Fruit fly (Drosophila melanogaster) whole organism, pupa: ENCODE data around the gene CG7246.

ENCODE experiments used
- D1 ChIP-seq: fragments of 200-800 bp; sonication (Bioruptor generic); optimal IDR thresholded peaks from 2 replicates; lab custom pipeline; 2018; ENCODE audit warnings: missing biosample characterization, mild to moderate bottlenecking, missing genetic modification characterization, moderate library complexity
- Pif1A ChIP-seq: fragments of 200-800 bp; sonication (Bioruptor generic); optimal IDR thresholded peaks from 3 replicates; lab custom pipeline; 2016; ENCODE audit warnings: missing biosample characterization, missing genetic modification characterization

DNA sequence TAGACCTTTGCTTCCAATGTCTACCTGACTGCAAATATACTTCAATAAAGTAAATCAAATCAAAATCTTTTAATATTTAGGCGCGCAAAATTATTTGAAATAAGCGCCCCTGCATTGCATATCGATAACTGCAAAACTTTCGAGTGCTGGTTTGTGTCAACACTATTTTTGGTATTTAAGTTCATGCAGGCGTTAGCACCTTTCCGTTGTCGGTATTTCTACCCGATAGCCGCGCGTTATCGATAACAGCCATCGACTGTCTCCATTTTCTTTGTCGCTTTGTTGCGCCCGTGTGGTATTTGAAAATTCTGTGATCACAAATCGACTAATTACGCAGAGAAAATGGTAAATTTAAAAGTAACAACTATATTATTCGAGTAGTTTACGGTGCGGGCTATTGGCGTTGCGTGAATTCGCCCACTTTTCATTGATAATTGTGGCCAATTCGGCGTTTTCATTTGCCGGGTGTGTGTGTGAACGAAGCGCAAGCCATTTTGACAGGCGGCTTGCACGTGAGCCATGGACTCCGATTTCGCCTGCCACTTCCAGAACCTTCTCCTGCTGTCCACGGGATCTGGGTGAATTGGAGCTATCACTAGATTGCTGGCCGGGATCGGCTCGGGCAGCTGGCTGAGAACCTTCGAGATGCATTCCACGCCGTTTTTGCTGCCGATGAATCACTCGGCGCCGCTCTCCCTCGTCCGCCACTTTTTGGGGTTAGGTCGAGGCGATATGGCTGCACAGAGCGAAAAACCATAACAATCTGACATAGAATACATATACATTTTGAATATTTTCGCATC lies 8.6 kb upstream of the CG7246 start, which contains the start of gene CCT2:
- TF ChIP-seq Pif1A (GFP tag; lab: Kevin White, UChicago): no peak
- TF ChIP-seq D1 (tag; lab: Kevin White, UChicago): no peak
